Fruit fly (Drosophila melanogaster): ENCODE data around the gene CG42470.

- no peak for TF ChIP-seq ab (GFP tag; optimal IDR thresholded peaks at IDR 0.05)
- TF ChIP-seq BEAF-32 (GFP tag; optimal IDR thresholded peaks at IDR 0.05) = no peak
- TF ChIP-seq Atf6 (GFP tag; IDR thresholded peaks at IDR 0.05) = no peak
These were observed 36.3 kb upstream of the CG42470 start, which contains the start of gene CG14932 for dm6 chr2L:11789690-11790089.

Measured in whole organism, embryonic.